Worm (Caenorhabditis elegans): ENCODE results near the gene F36A4.4.

- TF ChIP-seq unc-98 (GFP tag; IDR thresholded peaks at IDR 0.05) (no peak), nhr-47 (tag; optimal IDR thresholded peaks at IDR 0.05) (no peak), ceh-63 (GFP tag; optimal IDR thresholded peaks at IDR 0.05) (no peak), fos-1 (tag; optimal IDR thresholded peaks at IDR 0.05) (no peak), nhr-28 (tag; optimal IDR thresholded peaks at IDR 0.05) (no peak), nhr-77 (tag; optimal IDR thresholded peaks at IDR 0.05) (no peak), egl-27 (tag; optimal IDR thresholded peaks at IDR 0.05) (no peak), mdl-1 (tag; optimal IDR thresholded peaks at IDR 0.05) (no peak), lsy-2 (tag; optimal IDR thresholded peaks at IDR 0.05) (no peak), elt-3 (tag; optimal IDR thresholded peaks at IDR 0.05) (no peak), ama-1 (optimal IDR thresholded peaks at IDR 0.05) (no peak)
These were observed 19.6 kb upstream of the F36A4.4 start, which contains the start of gene ama-1 for ce11 chrIV:4247770-4248169.

Data from whole organism, L1 larva.